Fruit fly (Drosophila melanogaster): Measurements from ENCODE around the gene CG32816.
A peak's percentile ranks its signal among the peaks of the same experiment; 100 is the strongest.

CG32816 gene

DNA sequence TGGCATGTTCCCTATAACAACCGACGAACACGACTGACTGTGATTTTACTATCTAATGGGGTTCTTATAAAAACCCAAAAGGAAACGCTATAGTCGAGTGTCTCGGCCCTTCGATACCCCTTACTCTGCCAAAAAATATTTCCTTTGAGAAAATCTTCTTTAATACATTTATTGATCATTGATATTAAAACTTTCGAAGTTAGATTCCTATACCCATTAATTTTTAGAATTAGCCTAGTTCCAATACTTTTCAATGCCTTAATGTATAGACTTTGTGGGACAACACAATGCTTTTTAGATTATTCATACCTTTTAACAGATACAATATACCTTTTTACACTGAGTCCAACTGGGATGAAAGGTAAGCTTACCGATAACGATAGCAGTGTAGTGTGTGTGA is 33.1 kb downstream of the CG32816 start, which contains the start of gene Pgcl:
Gene Pgcl (minus strand): TSS at position 45 of the 400 bp plus-strand sequence.
- TF ChIP-seq gl (tag; optimal IDR thresholded peaks at IDR 0.05) (no peak), CG9948 (tag; optimal IDR thresholded peaks at IDR 0.05) (no peak), fd96Ca (GFP tag; IDR thresholded peaks at IDR 0.05) (no peak), CG8301 (tag; optimal IDR thresholded peaks at IDR 0.05) (no peak), CG8159 (tag; optimal IDR thresholded peaks at IDR 0.05) (no peak), CG15710 (tag; optimal IDR thresholded peaks at IDR 0.05) (no peak), CG4496 (GFP tag; IDR thresholded peaks at IDR 0.05) (no peak), CG14655 (GFP tag; optimal IDR thresholded peaks at IDR 0.05) (no peak), EcR (GFP tag; optimal IDR thresholded peaks at IDR 0.05) (no peak), Pif1A (GFP tag; optimal IDR thresholded peaks at IDR 0.05) (no peak), CG17806 (tag; optimal IDR thresholded peaks at IDR 0.05) (no peak), D1 (tag; optimal IDR thresholded peaks at IDR 0.05) (no peak), CG13204 (GFP tag; optimal IDR thresholded peaks at IDR 0.05) (no peak), CG32121 (GFP tag; IDR thresholded peaks at IDR 0.05) (no peak), CG12605 (GFP tag; IDR thresholded peaks at IDR 0.05) (no peak), Ets98B (GFP tag; IDR thresholded peaks at IDR 0.05) (no peak), CG34367 (tag; optimal IDR thresholded peaks at IDR 0.05) (no peak), Pif1B (GFP tag; optimal IDR thresholded peaks at IDR 0.05) (no peak), Snoo (tag; optimal IDR thresholded peaks at IDR 0.05) (no peak), rn (GFP tag; IDR thresholded peaks at IDR 0.05) (no peak)

DNA sequence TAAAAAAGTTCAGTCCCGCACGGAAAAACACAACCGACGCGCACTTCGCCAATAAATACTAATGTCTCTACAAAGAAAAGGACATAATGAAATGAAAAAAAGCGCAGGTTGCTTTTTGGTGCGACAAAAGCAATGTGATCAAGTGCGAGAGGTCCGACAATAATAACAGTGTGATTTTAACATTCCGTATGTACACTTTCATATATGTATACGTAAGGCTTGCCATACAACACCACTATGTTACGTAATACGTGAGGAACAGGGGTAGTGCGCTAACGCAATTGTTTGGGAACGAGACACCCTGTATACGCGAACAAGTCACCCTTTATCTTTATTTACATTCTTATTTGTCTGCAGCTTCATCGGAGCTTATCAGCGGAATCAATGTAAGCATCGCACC is 42.3 kb downstream of the CG32816 start:
- TF ChIP-seq Ets98B (GFP tag; IDR thresholded peaks at IDR 0.05) (no peak), EcR (GFP tag; optimal IDR thresholded peaks at IDR 0.05) (no peak), CG10348 (GFP tag; IDR thresholded peaks at IDR 0.05) (no peak), CG9948 (tag; optimal IDR thresholded peaks at IDR 0.05) (no peak)

DNA sequence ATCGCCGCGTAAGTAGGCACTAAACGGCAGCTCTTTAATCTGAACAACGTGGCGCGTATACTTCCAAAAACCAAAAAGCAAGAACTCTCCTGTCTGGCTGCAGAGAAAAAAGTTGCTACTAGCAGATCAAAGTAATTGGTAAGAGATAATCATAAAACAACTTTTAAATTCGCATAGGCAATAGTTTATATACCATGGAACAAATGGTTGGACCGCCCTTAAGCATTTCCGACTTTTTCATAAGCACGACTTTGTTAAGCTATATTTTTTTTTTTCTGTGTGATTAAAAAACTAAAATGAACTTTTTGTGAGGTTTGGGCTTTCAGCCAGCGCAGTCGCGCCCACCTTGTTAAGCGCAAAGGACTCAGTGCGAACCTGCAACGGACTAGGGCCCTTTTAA is 45.0 kb downstream of the CG32816 start:
- TF ChIP-seq CG34367 (tag; optimal IDR thresholded peaks at IDR 0.05) (peak; percentile 33), Pif1B (GFP tag; optimal IDR thresholded peaks at IDR 0.05) (peak; percentile 44), Snoo (tag; optimal IDR thresholded peaks at IDR 0.05) (peak; percentile 19), CG17806 (tag; optimal IDR thresholded peaks at IDR 0.05) (peak; percentile 46), CG8159 (tag; optimal IDR thresholded peaks at IDR 0.05) (peak; percentile 58), Ets98B (GFP tag; IDR thresholded peaks at IDR 0.05) (no peak), CG9948 (tag; optimal IDR thresholded peaks at IDR 0.05) (peak; percentile 35), CG15710 (tag; optimal IDR thresholded peaks at IDR 0.05) (peak; percentile 55), rn (GFP tag; IDR thresholded peaks at IDR 0.05) (no peak), Pif1A (GFP tag; optimal IDR thresholded peaks at IDR 0.05) (peak; percentile 14)

DNA sequence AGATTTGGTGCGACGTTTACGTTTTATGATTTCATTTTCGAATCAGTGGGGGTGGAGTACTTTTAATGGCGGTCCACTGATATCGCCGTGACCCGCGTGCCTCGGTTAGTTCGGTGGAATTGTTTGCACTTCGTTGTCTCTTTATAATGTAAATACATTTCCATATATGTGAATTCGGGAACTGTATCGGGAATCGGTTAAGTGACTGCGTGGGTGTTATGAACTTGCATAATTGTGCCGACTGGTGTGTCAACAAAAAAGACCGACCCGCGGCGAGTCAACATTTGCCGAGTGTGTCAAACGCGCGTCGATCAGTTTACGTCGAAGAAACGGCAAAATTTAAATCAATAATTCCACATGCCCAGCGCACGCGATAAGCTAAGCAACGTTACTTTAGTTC is 47.2 kb downstream of the CG32816 start:
- TF ChIP-seq EcR (GFP tag; optimal IDR thresholded peaks at IDR 0.05) (no peak), Snoo (tag; optimal IDR thresholded peaks at IDR 0.05) (no peak), D1 (tag; optimal IDR thresholded peaks at IDR 0.05) (no peak), CG12605 (GFP tag; IDR thresholded peaks at IDR 0.05) (no peak), CG9948 (tag; optimal IDR thresholded peaks at IDR 0.05) (no peak), Pif1A (GFP tag; optimal IDR thresholded peaks at IDR 0.05) (no peak)

DNA sequence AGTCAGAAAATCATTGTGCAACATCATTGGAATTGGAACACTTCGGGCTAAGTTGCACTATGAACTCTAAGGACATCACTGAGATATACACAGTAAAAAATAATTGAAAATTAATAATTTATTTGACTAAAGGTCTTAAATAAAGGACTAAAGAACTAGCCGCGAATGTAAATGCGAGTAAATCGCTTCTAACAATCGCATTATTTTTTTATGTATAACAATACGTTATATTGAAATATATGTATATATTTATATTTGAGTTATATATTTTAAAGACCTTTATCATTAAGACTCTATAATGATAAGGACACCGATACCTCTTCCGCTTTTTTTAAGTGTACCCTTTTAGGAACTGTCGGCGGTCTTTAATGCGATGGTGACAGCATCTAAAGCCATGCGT is 56.2 kb downstream of the CG32816 start:
- TF ChIP-seq CG8159 (tag; optimal IDR thresholded peaks at IDR 0.05) (no peak), Snoo (tag; optimal IDR thresholded peaks at IDR 0.05) (no peak), Ets98B (GFP tag; IDR thresholded peaks at IDR 0.05) (no peak)

DNA sequence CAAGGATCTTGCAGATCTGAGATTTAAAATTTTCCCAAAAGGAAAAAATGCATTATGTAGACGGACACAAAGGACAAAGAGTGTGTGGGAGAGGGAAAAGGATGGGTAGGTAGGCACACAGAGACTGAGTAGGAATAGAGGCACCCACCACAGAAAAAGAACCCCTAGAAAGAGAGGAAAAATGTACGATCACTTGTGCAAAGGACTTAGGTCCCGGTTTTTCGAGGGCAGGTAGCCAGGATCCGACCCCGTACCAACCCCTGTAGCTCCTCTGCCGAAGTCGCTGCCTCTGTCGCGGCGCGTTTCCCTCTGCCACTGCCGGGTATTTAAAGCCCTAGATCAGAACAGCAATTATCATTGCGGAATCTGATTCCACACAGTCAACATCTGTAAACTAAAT is 61.2 kb downstream of the CG32816 start:
- no peak for TF ChIP-seq CG9948 (tag; optimal IDR thresholded peaks at IDR 0.05)
- TF ChIP-seq CG32121 (GFP tag; IDR thresholded peaks at IDR 0.05): no peak
- TF ChIP-seq D1 (tag; optimal IDR thresholded peaks at IDR 0.05): no peak
- TF ChIP-seq fd96Ca (GFP tag; IDR thresholded peaks at IDR 0.05): no peak
- TF ChIP-seq CG8301 (tag; optimal IDR thresholded peaks at IDR 0.05): no peak

DNA sequence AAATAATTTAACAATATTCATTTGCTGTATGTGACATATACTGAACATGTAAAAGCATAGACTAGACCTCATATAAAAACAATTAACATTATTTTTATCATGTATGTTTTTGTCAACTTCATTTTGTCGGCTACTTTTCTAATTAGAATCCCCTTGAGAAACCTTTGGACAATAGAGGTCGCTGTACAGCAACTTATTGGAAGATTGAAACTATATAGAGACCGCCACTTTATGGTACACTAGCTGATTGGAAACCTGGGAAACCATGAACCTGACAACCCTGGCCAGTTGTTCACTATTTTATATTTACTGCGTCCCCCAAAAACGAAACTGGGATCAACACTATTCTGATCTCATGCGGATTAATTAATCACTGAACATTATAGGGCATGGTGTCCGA is 63.1 kb downstream of the CG32816 start:
- TF ChIP-seq Snoo (tag; optimal IDR thresholded peaks at IDR 0.05) (no peak), gl (tag; optimal IDR thresholded peaks at IDR 0.05) (no peak), CG12605 (GFP tag; IDR thresholded peaks at IDR 0.05) (no peak), CG13204 (GFP tag; optimal IDR thresholded peaks at IDR 0.05) (no peak), CG8159 (tag; optimal IDR thresholded peaks at IDR 0.05) (no peak), CG8301 (tag; optimal IDR thresholded peaks at IDR 0.05) (no peak), Pif1A (GFP tag; optimal IDR thresholded peaks at IDR 0.05) (no peak), CG10348 (GFP tag; IDR thresholded peaks at IDR 0.05) (no peak), Ets98B (GFP tag; IDR thresholded peaks at IDR 0.05) (no peak), D1 (tag; optimal IDR thresholded peaks at IDR 0.05) (no peak), CG34367 (tag; optimal IDR thresholded peaks at IDR 0.05) (no peak), fd96Ca (GFP tag; IDR thresholded peaks at IDR 0.05) (no peak)

DNA sequence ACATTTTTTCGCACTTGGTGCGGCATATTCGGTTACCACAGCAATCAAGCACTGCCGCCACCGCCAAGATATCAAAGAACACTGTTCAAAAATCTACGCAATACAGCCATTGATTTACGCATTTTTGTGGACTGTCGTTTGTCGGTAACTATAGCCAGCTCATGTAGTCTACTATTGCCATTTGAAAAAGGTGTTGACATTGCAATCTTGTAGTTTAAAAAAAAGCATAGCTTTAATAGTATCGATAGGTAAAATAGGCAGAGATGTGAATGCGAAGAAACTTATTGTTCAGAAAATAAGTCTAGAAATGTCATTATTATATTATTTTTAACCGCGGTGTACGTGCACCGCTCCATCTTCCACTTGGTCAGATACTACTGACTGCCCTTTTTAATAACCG is 64.2 kb downstream of the CG32816 start:
- TF ChIP-seq CG15710 (tag; optimal IDR thresholded peaks at IDR 0.05) (no peak), Ets98B (GFP tag; IDR thresholded peaks at IDR 0.05) (no peak), D1 (tag; optimal IDR thresholded peaks at IDR 0.05) (no peak), CG9948 (tag; optimal IDR thresholded peaks at IDR 0.05) (no peak), CG34367 (tag; optimal IDR thresholded peaks at IDR 0.05) (no peak), CG8159 (tag; optimal IDR thresholded peaks at IDR 0.05) (no peak), Snoo (tag; optimal IDR thresholded peaks at IDR 0.05) (no peak), CG8301 (tag; optimal IDR thresholded peaks at IDR 0.05) (no peak), CG12605 (GFP tag; IDR thresholded peaks at IDR 0.05) (no peak), Pif1A (GFP tag; optimal IDR thresholded peaks at IDR 0.05) (no peak), EcR (GFP tag; optimal IDR thresholded peaks at IDR 0.05) (no peak)

All from whole organism, pupa.